Fruit fly (Drosophila melanogaster): ENCODE data around the gene PH4alphaPV.

PH4alphaPV gene

DNA sequence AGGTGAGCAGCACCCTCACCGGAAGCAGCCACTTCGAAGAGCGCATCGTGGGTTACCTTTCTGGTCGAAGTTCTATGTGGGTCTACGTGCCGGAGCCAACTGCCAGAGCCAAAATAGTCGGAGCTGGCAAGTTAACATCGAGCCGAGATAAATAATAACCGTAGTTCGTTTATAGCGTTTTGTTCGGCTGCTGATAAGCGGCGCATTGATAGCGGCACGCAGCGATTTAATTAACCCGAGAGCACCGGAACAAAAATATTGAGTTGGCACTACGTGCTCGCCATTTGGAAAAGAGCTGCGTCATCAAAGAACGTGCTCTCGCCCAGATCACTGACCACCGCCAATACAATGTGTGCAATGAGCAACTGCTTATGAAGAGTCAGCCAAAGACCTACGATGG lies at the start of gene PH4alphaPV:
Gene PH4alphaPV (minus strand): TSS at position 101 of the 400 bp plus-strand sequence.
- TF ChIP-seq noc (tag; optimal IDR thresholded peaks at IDR 0.05): no peak

DNA sequence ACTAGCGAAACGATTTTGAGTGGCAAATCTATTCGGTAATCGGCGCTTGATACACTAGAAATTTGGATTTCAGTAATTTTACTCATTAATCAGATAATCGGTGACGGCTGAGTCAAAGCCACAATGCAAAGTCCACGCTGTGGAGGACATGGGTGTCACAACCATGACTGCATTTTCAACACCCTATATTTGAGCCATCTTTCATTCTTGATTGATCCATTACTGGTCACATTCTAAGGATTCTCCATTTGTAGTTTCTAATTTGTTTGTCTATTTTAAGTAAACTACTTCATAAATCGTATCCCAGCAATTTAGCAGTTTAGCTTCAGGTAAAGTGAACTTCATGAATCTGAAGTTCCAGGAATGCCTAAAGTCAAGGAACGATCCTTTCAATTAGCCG lies 48.7 kb upstream of the PH4alphaPV start, which contains the start of gene Pka-C2:
Gene Pka-C2 (minus strand): TSS at position 101 of the 400 bp plus-strand sequence.
- no peak for TF ChIP-seq noc (tag; optimal IDR thresholded peaks at IDR 0.05)

DNA sequence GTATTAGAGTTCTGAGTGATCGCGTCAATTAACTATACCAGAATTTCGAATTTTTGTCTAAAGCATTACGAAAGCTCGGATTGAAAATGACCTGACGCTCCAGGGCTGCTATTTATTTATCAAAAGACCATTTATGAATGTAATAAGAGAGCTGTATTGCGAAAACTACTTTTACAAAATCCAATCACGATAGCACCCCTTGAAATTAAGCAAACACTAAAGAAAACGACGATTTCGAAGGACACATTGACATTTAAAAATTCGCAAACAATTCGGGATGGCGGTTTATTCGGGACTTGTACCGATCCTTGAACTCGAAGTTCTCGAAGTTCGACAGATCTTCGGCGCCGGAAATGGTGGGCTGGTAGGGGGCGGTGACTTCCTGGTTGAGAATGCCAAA lies 47.0 kb upstream of the PH4alphaPV start, which contains the start of gene CG12069:
Gene CG12069 (minus strand): TSS at position 101 of the 400 bp plus-strand sequence.
- TF ChIP-seq noc (tag; optimal IDR thresholded peaks at IDR 0.05): no peak

DNA sequence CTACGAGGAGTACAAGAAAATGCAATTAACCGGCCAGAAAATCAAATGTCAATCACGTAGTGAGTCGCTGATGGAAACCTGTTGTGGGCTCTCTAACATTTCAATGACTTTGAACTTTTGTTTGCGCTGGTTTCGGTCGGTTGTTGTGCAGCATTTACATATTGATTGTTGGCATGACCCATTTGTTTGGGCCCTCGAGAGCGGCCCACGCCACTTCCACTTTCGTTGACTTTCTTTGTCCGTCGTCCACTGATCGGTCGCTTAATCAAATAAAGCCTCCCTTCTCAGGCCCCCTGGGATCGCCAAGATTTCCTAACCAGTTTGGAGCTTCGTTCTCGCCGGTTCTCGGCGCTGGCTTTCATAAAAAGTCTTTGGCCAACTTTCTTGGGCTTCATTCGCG lies 41.9 kb upstream of the PH4alphaPV start, which contains the start of gene Spn100A:
Gene Spn100A (plus strand): TSS at position 392 of the 400 bp plus-strand sequence.
- TF ChIP-seq noc (tag; optimal IDR thresholded peaks at IDR 0.05): no peak

DNA sequence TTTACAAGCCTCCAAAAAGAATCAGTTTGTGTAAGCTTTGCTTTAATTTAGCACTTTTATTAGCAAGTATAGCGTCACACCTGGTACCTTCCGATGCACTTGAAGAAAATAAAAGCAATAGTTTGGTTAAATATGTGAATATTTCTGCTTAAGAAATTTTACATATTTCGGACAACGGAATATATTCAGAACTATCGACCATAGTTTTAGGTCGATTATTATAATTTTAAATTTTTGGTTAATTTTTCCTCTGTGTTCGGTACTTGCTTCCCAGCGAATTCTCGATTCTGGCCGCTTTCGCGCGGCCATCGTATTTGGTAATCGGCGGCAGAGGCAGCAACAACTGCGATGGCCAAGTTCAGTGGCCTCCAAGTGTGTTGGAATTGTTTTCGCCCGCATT lies 41.3 kb upstream of the PH4alphaPV start:
- no peak for TF ChIP-seq noc (tag; optimal IDR thresholded peaks at IDR 0.05)

DNA sequence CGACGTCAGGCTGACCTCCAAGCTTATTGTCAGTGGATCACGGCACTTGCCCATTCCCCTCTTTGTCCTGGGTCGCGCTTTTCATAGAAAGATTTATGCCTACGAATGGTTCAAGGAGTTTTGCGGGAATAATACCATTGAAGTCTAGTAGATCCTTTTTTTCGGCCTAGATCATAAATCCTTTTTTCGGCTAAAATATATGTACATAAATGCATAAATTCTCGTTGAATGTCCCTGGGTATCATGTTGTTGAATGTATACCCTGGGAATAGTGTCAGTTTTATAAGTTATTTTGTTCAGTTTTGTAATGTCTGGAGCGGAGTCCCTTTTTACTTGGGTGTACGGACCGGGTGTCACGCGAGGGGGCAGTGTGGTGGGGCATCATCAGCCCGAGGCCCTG lies 1.3 kb upstream of the PH4alphaPV start, which contains the start of gene CG34433:
Gene CG34433 (plus strand): TSS at position 301 of the 400 bp plus-strand sequence.
- TF ChIP-seq noc (tag; optimal IDR thresholded peaks at IDR 0.05): no peak

DNA sequence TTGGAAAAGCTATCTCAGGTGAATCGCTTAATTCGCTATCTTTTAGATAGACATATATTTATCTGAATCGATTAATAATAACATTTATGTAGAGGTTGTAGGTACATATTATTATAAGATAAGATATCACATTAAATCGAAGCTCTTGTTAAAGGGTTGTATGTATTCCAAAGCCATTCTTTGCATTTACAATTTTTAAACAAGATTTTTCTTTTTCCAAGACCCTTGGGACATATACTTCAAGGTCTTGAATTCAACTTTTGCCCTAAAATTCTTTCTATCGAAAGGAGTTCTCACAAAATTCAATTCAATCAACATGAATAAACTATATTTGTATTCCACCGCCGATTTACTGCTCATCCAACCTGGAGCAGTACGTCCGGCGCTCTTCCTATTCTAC lies 500 bp upstream of the PH4alphaPV start, which contains the start of gene CG34432:
Gene CG34432 (plus strand): TSS at position 301 of the 400 bp plus-strand sequence.
- no peak for TF ChIP-seq noc (tag; optimal IDR thresholded peaks at IDR 0.05)

DNA sequence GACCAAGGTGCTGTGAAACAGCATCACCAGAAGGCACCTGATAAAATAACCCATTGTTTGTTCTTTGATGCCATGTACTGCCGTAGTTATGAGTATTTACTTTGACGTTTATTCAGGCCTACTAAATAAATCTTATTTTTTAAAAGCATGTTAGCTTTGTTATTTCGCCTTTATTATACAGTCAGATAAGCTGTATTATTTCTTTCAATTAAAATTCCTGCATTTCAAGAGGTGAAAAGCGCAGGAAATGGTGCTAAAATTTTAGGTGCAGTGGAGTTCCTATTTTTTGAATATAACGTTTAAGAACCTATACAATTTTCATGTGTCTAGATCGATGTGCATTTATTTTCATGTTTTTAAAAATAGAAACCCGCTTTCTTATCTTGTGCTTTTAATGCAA lies 2.6 kb downstream of the PH4alphaPV start, which contains the start of gene CG31013:
Gene CG31013 (minus strand): TSS at position 101 of the 400 bp plus-strand sequence.
- no peak for TF ChIP-seq noc (tag; optimal IDR thresholded peaks at IDR 0.05)

DNA sequence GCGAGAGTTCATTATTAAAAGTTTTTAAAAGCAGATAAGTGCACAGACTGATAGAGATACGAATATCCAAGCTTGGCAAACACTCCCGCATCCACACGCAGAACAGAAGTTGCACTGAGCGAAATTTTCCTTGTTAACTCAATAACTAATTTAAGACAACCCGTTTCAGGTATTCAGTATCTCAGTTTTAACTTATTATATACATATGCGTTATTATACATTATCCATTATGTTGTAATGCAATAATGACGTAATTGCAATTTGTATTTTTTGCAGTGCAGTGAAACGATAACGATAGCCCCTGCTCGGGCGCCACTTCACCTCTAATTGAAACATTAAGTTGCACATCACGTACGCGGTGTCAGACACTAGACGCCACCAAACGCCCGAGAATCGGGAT lies 5.1 kb downstream of the PH4alphaPV start:
- TF ChIP-seq noc (tag; optimal IDR thresholded peaks at IDR 0.05): no peak

DNA sequence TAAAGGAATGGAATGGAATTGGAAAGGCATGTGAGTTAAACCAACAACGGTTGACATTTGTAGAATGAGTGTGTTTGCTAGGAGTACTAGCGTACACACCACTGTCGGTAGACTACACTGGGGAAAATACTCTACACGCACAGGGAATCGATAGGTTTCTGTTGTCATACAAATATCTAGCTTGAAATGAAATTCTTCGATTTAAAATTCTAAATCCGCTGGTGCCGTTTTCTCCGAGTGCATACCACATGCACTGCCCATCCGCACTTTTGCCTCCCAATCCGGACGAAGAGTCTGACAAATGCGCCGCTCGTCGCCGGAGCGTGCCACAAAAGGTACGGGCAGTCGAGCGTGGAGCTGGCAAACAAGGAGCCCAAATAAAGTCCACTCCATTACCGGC lies 19.4 kb downstream of the PH4alphaPV start, which contains the start of gene CG2267:
Gene CG2267 (minus strand): TSS at position 101 of the 400 bp plus-strand sequence.
- TF ChIP-seq noc (tag; optimal IDR thresholded peaks at IDR 0.05): no peak

DNA sequence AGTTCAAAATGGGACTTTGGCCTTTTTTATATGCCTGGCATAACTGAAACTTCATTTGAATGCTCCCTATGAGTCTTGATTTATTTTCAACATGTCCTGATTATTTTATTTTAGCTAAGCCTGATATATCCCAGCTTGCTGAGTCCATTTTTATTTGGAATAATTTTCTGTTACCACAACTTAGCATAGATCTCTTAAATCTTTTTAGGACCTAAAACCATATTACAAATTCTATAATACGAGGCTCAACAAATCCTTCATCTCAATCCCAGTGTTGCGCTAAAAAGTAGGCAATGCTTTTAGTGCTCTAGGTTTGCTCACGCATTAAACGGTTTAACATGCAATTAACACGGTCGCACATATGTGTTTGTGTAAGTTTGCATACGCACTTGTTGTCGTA lies 26.5 kb downstream of the PH4alphaPV start, which contains the start of gene CG44954:
Gene CG44954 (minus strand): TSS at position 101 of the 400 bp plus-strand sequence.
- TF ChIP-seq noc (tag; optimal IDR thresholded peaks at IDR 0.05): no peak

DNA sequence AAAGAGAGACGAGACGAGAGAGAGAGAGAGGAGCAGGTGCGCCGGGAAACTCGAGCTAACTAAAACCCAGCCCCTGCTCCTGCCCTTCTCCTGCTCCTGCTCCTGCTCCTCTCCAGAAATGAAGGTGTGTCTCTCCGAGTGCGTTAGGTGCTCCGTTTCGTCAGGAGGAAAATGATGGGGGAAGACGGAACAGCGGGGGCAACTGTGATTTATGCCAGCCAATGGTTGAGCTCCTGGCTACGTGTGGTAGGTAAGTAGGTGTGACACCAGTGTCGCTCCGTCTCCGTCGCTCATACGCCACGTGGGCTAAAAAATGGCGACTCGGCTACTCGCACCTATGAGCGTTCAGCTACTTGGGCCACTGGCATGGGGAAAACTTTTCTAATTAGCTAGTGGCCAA lies 30.9 kb downstream of the PH4alphaPV start:
- no peak for TF ChIP-seq noc (tag; optimal IDR thresholded peaks at IDR 0.05)

DNA sequence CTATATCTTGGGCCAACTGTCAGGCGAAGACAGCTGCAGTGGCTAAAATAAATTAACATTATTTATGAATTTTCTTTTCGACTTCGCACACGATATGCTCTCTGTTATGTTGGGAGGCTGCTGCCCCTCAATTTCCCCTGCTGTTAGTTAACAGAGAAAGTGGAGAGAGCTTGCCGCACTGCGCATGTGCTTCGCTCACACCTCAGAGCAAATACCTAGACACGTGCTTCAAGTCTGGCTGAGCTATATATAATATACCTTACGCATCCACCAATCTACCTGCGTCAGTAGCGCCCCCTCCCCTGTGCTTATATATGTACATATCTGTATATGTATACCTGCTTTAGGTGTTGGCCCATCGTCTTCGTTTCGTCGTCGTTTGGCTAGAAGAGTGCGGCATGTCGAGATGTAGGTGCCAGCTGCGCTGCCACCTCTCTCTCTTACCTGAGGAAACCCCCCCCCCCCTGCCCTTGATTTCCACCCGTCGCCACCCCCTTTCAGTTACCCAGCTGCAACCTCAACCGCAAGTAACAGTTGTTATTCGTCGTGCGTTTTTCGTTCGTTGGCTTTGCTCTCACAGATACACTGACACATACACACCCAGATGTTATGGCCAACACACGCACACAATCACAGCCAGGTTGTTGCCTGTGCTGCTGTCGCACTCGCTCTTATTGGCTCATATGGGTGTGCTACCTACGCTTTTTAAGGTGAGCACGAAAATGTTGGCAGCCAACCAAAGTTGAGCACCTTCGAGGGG lies 32.1 kb downstream of the PH4alphaPV start:
- no peak for TF ChIP-seq noc (tag; optimal IDR thresholded peaks at IDR 0.05)

DNA sequence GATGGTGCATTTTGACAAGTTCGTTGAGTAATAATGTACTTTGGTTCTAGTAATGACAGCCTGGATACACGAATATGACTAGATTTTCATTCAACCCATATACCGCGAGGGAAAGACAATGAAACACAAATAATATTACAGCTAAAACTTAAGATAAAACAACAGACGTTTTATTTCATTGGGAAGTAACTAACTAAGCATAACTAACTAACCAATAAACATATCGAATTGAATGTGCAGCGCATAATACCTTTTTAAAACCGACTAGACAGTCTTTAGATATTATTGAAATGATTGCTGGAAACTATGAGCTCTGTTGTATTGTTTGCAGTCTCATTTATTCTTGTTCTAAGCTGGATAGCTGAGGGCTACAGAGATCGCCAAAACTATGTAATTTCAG lies 42.5 kb downstream of the PH4alphaPV start, which contains the start of gene CG31016:
Gene CG31016 (plus strand): TSS at position 301 of the 400 bp plus-strand sequence.
- TF ChIP-seq noc (tag; optimal IDR thresholded peaks at IDR 0.05): no peak

DNA sequence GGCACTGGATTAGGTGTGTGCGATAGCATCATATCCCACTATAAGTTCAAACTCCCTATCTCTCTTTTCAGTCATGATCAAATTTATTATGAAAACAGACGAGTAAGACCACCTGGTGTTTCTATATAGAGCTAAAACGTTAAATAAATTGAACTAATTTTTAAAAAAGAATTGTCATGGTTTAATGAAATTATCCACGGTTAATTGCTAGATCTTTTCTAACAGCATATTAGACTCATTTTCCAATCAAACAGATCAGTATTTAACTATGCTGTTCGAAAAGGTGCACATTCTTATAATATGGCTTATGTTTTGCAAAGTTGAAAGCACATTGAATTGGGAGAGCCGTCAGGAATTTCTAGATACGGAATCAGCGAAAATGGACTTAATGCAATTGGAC lies 44.5 kb downstream of the PH4alphaPV start, which contains the start of gene PH4alphaNE3:
Gene PH4alphaNE3 (plus strand): TSS at position 301 of the 400 bp plus-strand sequence.
- TF ChIP-seq noc (tag; optimal IDR thresholded peaks at IDR 0.05): no peak

DNA sequence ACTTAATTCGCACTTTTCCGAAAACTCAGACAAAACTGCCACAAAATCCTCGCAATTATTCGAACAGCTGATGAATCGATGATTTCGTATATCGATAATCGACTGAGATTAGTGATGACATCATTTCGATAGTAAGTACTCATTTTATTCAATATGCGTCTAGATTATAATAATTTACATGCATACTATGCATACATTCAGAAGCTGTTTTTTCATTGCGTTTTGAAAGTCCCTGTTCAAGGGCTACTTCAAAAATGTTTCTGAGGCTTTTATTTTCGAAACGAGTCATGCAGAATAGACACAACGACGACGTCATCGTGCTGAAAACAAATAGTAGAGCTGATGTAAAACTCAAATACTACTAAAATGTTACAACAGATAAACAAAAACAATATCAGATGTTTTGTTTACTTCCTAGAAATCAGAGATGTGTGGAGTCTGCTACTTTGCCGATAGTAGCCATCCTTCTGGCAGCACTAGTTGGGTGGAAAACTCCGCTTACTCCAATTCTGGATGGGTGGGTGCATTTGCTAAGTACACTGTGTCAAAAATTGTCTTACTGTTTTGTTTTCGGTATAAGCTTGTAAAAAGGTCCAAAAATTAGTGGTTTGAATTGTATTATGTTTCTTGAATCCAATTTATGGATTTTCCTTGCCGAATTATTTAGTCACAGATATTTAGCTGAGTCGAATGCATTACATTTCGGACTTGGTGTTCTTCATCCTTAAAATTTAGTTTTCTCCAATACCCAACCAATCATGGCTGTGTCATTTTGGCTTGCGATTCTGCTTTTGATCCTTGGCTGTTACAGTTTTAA lies 46.7 kb downstream of the PH4alphaPV start, which contains the start of the genes CG2246 and CG31021:
Gene CG2246 (minus strand): TSS at position 50 of the 817 bp plus-strand sequence.
Gene CG31021 (plus strand): TSS at position 767 of the 817 bp plus-strand sequence.
- TF ChIP-seq noc (tag; optimal IDR thresholded peaks at IDR 0.05): no peak
